Worm (Caenorhabditis elegans): ENCODE data around the gene pqn-84.

The pqn-84 gene

DNA sequence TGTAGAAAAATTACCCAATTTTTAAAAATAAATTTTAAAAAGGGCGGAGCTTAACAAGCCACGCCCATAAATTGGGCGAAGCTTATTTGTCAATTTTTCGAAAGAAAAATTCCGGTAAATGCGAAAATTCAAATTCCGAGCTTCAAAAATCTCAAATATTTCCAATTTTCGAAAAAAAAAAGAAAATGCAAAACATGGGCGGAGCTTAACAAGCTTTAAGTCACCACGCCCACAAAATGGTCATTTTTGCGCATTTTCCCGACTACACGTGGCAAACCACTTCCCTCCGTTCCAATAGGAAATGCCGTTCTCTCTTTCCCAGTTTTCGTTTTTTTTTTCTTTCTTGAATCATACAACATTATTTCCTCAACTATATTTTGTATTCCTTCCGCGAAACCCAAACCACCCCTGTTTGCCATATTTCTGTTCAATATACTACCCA lies 5.5 kb upstream of the pqn-84 start (continued):
- TF ChIP-seq zfp-3 (GFP tag; conservative IDR thresholded peaks at IDR 0.05) = peak; percentile 58; the same call in 1 of the 2 replicates
- peak; percentile 22; the same call in 1 of the 2 replicates for TF ChIP-seq arid-1 (GFP tag; conservative IDR thresholded peaks at IDR 0.05)
- TF ChIP-seq lim-7 (GFP tag; IDR thresholded peaks at IDR 0.05) = peak; percentile 22; the same call in 1 of the 2 replicates
- TF ChIP-seq daf-12 (tag; optimal IDR thresholded peaks at IDR 0.05) = no peak
- TF ChIP-seq hmg-1.1 (GFP tag; IDR thresholded peaks at IDR 0.05) = no peak
- peak in 1 of 2 experiments; percentile 79 for TF ChIP-seq hif-1 (tag; optimal IDR thresholded peaks at IDR 0.05)
- TF ChIP-seq nhr-6 (tag; optimal IDR thresholded peaks at IDR 0.05) = no peak
- no peak for TF ChIP-seq zfp-2 (tag; optimal IDR thresholded peaks at IDR 0.05)
- TF ChIP-seq Y75B8A.6 (GFP tag; IDR thresholded peaks at IDR 0.05) = peak; percentile 9; the same call in 1 of the 2 replicates
- TF ChIP-seq zag-1 (tag; optimal IDR thresholded peaks at IDR 0.05) = no peak
- no peak for TF ChIP-seq mdt-29 (GFP tag; IDR thresholded peaks at IDR 0.05)
- TF ChIP-seq daf-16 (GFP tag; optimal IDR thresholded peaks at IDR 0.05) = no peak
- TF ChIP-seq daf-16 (tag; optimal IDR thresholded peaks at IDR 0.05) = peak; percentile 13
- TF ChIP-seq madf-5 (GFP tag; IDR thresholded peaks at IDR 0.05) = peak in 1 of 2 experiments; percentile 70; a peak in 1 of 4 replicates
- peak in 1 of 2 experiments; percentile 24 for TF ChIP-seq unc-62 (GFP tag; optimal IDR thresholded peaks at IDR 0.05 in 1 of 2)
- no peak for TF ChIP-seq unc-62 (tag; optimal IDR thresholded peaks at IDR 0.05)
- no peak for TF ChIP-seq tag-97 (GFP tag; IDR thresholded peaks at IDR 0.05)
- 0 out of 2 replicates have a peak, but pooled peaks have one; percentile 31 for TF ChIP-seq egl-43 (GFP tag; IDR thresholded peaks at IDR 0.05)
- 0 out of 2 replicates have a peak, but pooled peaks have one; percentile 34 for TF ChIP-seq F26F4.8 (GFP tag; conservative IDR thresholded peaks at IDR 0.05)
- TF ChIP-seq vab-7 (GFP tag; IDR thresholded peaks at IDR 0.05) = peak; percentile 53; the same call in 1 of the 2 replicates
- TF ChIP-seq Y48G9A.11 (GFP tag; IDR thresholded peaks at IDR 0.05) = peak; percentile 67; the same call in 1 of the 2 replicates

- 0 out of 2 replicates have a peak, but pooled peaks have one; percentile 3 for TF ChIP-seq ZK337.2 (GFP tag; IDR thresholded peaks at IDR 0.05)
- TF ChIP-seq mes-2 (tag; optimal IDR thresholded peaks at IDR 0.05; ENCODE audit: poor library complexity, severe bottlenecking) = peak; percentile 12
- TF ChIP-seq ctbp-1 (GFP tag; IDR thresholded peaks at IDR 0.05) = no peak
These were observed 5.1 kb upstream of the pqn-84 start, which contains the start of gene Y41C4A.22 for ce11 chrIII:11694975-11695374. Y41C4A.22 (plus strand) TSS chrIII:11695275.

ce11 chrIII:11696273-11696672 lies 3.8 kb upstream of the pqn-84 start, which contains the start of gene Y41C4A.6:
Y41C4A.6 (plus strand) TSS chrIII:11696573.
- TF ChIP-seq aly-2 (tag; optimal IDR thresholded peaks at IDR 0.05) = no peak

DNA sequence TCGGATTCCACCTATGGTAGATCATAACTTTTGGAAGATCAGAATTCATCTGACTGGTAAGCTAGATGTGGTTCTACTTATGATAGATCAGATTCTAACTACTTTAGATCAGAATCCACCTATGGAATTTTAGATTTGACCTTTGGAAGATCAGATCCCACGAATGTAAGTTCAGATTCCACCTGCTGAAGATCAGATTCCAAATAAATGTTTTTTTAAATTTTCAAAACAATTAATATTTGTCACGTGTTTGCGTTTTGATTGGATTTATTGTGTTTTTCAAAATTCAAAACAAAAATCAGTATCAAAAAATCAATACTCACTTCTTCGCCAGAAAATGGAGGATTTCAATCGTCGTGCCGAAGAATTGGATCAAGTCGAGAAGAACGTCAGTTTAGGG lies 1.5 kb upstream of the pqn-84 start, which contains the start of gene Y41C4A.7:
TSS of gene Y41C4A.7 (plus strand) at position 301 of the 400 bp plus-strand sequence.
- TF ChIP-seq zag-1 (tag; optimal IDR thresholded peaks at IDR 0.05) (no peak), lin-29 (GFP tag; IDR thresholded peaks at IDR 0.05) (no peak), pqm-1 (tag; optimal IDR thresholded peaks at IDR 0.05) (no peak), nhr-41 (GFP tag; IDR thresholded peaks at IDR 0.05) (no peak), jun-1 (tag; optimal IDR thresholded peaks at IDR 0.05) (no peak), madf-9 (GFP tag; conservative IDR thresholded peaks at IDR 0.05) (no peak), lin-39 (tag; optimal IDR thresholded peaks at IDR 0.05) (no peak), mep-1 (tag; optimal IDR thresholded peaks at IDR 0.05) (no peak), nhr-10 (tag; optimal IDR thresholded peaks at IDR 0.05) (no peak), lim-7 (GFP tag; IDR thresholded peaks at IDR 0.05) (no peak)

DNA sequence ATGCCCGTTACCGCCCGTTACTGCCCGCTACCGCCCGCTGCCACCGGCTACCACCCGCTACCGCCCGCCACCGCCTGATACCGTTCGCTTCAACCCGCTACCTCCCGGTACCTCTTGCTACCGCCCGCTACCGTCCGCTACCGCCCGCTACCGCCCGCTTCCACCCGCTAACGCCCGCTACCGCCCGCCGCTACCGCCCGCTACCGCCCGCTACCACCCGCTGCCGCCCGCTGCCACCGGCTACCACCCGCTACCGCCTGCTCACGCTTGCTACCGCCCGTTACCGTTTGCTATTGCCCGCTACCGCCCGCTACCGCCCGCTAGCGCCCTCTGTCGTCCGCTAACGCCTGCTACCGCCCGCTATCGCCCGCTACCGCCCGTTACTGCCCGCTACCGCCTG lies 1.8 kb downstream of the pqn-84 start:
- no peak for TF ChIP-seq mes-2 (tag; optimal IDR thresholded peaks at IDR 0.05; ENCODE audit: poor library complexity, severe bottlenecking)
- TF ChIP-seq ZK337.2 (GFP tag; IDR thresholded peaks at IDR 0.05) = no peak
- no peak for TF ChIP-seq lin-15B (tag; optimal IDR thresholded peaks at IDR 0.05)
- TF ChIP-seq rbr-2 (tag; optimal IDR thresholded peaks at IDR 0.05) = no peak
- peak; percentile 55; the same call in 1 of the 2 replicates for TF ChIP-seq pha-4 (GFP tag; IDR thresholded peaks at IDR 0.05)
- no peak for TF ChIP-seq pha-4 (tag; optimal IDR thresholded peaks at IDR 0.05)
- TF ChIP-seq nhr-28 (tag; optimal IDR thresholded peaks at IDR 0.05) = no peak
- no peak for TF ChIP-seq ama-1 (optimal IDR thresholded peaks at IDR 0.05)
- no peak for TF ChIP-seq F37D6.2 (tag; optimal IDR thresholded peaks at IDR 0.05)
- TF ChIP-seq skn-1 (tag; optimal IDR thresholded peaks at IDR 0.05) = no peak
- TF ChIP-seq F10B5.3 (tag; optimal IDR thresholded peaks at IDR 0.05) = no peak
- no peak for TF ChIP-seq php-3 (GFP tag; IDR thresholded peaks at IDR 0.05)
- TF ChIP-seq fkh-10 (GFP tag; optimal IDR thresholded peaks at IDR 0.05) = no peak
- peak; percentile 6 for TF ChIP-seq sdz-12 (GFP tag; optimal IDR thresholded peaks at IDR 0.05)
- peak; percentile 99 for TF ChIP-seq set-16 (GFP tag; IDR thresholded peaks at IDR 0.05)
